Fruit fly (Drosophila melanogaster): ENCODE measurements around the gene PolrMT.

The PolrMT gene

DNA sequence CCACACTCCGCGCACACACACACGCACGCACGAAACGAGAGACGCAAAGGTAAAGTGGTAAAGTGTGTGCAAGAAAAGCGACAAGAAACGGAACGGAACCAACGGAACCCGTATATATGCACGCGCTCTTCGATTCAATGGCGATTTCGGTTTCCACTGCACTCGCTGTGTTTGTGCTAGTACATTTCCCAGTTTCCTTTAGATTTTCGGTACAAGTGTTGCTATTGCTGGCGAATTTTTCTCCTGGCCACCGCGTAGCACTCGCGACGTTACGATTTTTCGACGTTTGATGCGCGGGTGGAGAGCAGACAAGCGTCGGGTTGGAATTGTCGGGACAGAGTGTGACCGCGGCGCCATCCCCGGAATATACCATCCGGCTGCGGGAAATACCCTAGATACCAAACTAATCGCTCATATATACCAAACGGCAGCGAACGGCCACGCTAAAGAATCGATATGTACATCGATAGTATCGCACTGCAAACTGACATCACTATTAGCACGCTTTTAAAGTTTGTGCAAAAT lies 30.6 kb downstream of the PolrMT start, which contains the start of the genes S and ast (continued):
- TF ChIP-seq CG11504 (tag; optimal IDR thresholded peaks at IDR 0.05): no peak
- TF ChIP-seq CG4820 (GFP tag; optimal IDR thresholded peaks at IDR 0.05): no peak
- TF ChIP-seq ro (GFP tag; IDR thresholded peaks at IDR 0.05): no peak
- peak; percentile 67 for TF ChIP-seq her (GFP tag; optimal IDR thresholded peaks at IDR 0.05)
- no peak for TF ChIP-seq ken (GFP tag; IDR thresholded peaks at IDR 0.05)
- TF ChIP-seq gt (GFP tag; IDR thresholded peaks at IDR 0.05): no peak
- no peak for TF ChIP-seq Oli (tag; optimal IDR thresholded peaks at IDR 0.05)
- TF ChIP-seq lola (GFP tag; optimal IDR thresholded peaks at IDR 0.05): no peak
- TF ChIP-seq CG3407 (GFP tag; optimal IDR thresholded peaks at IDR 0.05): no peak
- peak; percentile 40 for TF ChIP-seq Xbp1 (GFP tag; optimal IDR thresholded peaks at IDR 0.05)
- TF ChIP-seq dati (GFP tag; IDR thresholded peaks at IDR 0.05): no peak
- TF ChIP-seq CG13894 (tag; optimal IDR thresholded peaks at IDR 0.05): peak; percentile 53
- TF ChIP-seq sim (GFP tag; IDR thresholded peaks at IDR 0.05): no peak
- TF ChIP-seq Ptx1 (GFP tag; IDR thresholded peaks at IDR 0.05): 0 out of 2 replicates have a peak, but pooled peaks have one; percentile 17
- TF ChIP-seq CG17612 (GFP tag; IDR thresholded peaks at IDR 0.05): no peak
- TF ChIP-seq schlank (tag; optimal IDR thresholded peaks at IDR 0.05): peak; percentile 28
- TF ChIP-seq CG4360 (GFP tag; IDR thresholded peaks at IDR 0.05): no peak
- TF ChIP-seq crp (GFP tag; optimal IDR thresholded peaks at IDR 0.05): peak in 1 of 2 experiments; percentile 15
- peak; percentile 8 for TF ChIP-seq CG11398 (GFP tag; optimal IDR thresholded peaks at IDR 0.05)
- no peak for TF ChIP-seq MTF-1 (GFP tag; optimal IDR thresholded peaks at IDR 0.05; ENCODE audit: borderline replicate concordance)
- TF ChIP-seq CG15011 (GFP tag; optimal IDR thresholded peaks at IDR 0.05): no peak
- TF ChIP-seq CG7271 (tag; optimal IDR thresholded peaks at IDR 0.05): no peak
- TF ChIP-seq CG15479 (GFP tag; optimal IDR thresholded peaks at IDR 0.05): peak; percentile 70
- TF ChIP-seq Trl (optimal IDR thresholded peaks at IDR 0.05): peak in 1 of 2 experiments; percentile 42
- peak; percentile 35 for TF ChIP-seq Trl (GFP tag; optimal IDR thresholded peaks at IDR 0.05)
- TF ChIP-seq Adf1 (GFP tag; IDR thresholded peaks at IDR 0.05): peak; percentile 62
- TF ChIP-seq cad (GFP tag; optimal IDR thresholded peaks at IDR 0.05): no peak
- TF ChIP-seq Chrac-16 (GFP tag; optimal IDR thresholded peaks at IDR 0.05): no peak
- TF ChIP-seq CG9797 (GFP tag; optimal IDR thresholded peaks at IDR 0.05): peak; percentile 99
- no peak for TF ChIP-seq CG4328 (GFP tag; optimal IDR thresholded peaks at IDR 0.05)
- TF ChIP-seq Vsx1 (GFP tag; optimal IDR thresholded peaks at IDR 0.05): peak; percentile 29
- no peak for TF ChIP-seq ap (GFP tag; IDR thresholded peaks at IDR 0.05)
- TF ChIP-seq Mes4 (GFP tag; optimal IDR thresholded peaks at IDR 0.05): no peak
- no peak for TF ChIP-seq jing (GFP tag; optimal IDR thresholded peaks at IDR 0.05)
- TF ChIP-seq CG1602 (GFP tag; optimal IDR thresholded peaks at IDR 0.05): no peak
- TF ChIP-seq Gsc (GFP tag; IDR thresholded peaks at IDR 0.05): no peak
- TF ChIP-seq Bteb2 (GFP tag; optimal IDR thresholded peaks at IDR 0.05): no peak
- TF ChIP-seq CG7987 (GFP tag; optimal IDR thresholded peaks at IDR 0.05): peak; percentile 68
- TF ChIP-seq hbn (GFP tag; IDR thresholded peaks at IDR 0.05; ENCODE audit: partially characterized antibody): peak; percentile 97
- peak; percentile 2 for TF ChIP-seq CG18619 (GFP tag; optimal IDR thresholded peaks at IDR 0.05)
- TF ChIP-seq CG14860 (GFP tag; IDR thresholded peaks at IDR 0.05; ENCODE audit: partially characterized antibody): peak; percentile 95
- peak; percentile 0 for TF ChIP-seq pum (GFP tag; optimal IDR thresholded peaks at IDR 0.05)
- TF ChIP-seq CG43689 (GFP tag; IDR thresholded peaks at IDR 0.05): no peak
- peak; percentile 51 for TF ChIP-seq ERR (GFP tag; optimal IDR thresholded peaks at IDR 0.05)
- peak; percentile 40; the same call in 1 of the 2 replicates for TF ChIP-seq klu (GFP tag; IDR thresholded peaks at IDR 0.05)
- no peak for TF ChIP-seq Asciz (GFP tag; optimal IDR thresholded peaks at IDR 0.05)
- peak; percentile 95 for TF ChIP-seq Dref (GFP tag; IDR thresholded peaks at IDR 0.05)
- peak; percentile 33 for TF ChIP-seq D19A (tag; optimal IDR thresholded peaks at IDR 0.05)
- TF ChIP-seq B-H1 (GFP tag; IDR thresholded peaks at IDR 0.05): no peak
- TF ChIP-seq Atf3 (GFP tag; optimal IDR thresholded peaks at IDR 0.05): no peak
- peak; percentile 26 for TF ChIP-seq CG9609 (GFP tag; optimal IDR thresholded peaks at IDR 0.05)
- TF ChIP-seq h (optimal IDR thresholded peaks at IDR 0.05): no peak
